Worm (Caenorhabditis elegans): ENCODE results near the gene F52D2.12.

ce11 chrX:1964828-1965227 is 13.0 kb upstream of the F52D2.12 start:
- TF ChIP-seq ama-1 (optimal IDR thresholded peaks at IDR 0.05) (no peak), C38D4.7 (GFP tag; optimal IDR thresholded peaks at IDR 0.05) (no peak)
